Worm (Caenorhabditis elegans): ENCODE results near the gene clec-196.

The clec-196 gene

DNA sequence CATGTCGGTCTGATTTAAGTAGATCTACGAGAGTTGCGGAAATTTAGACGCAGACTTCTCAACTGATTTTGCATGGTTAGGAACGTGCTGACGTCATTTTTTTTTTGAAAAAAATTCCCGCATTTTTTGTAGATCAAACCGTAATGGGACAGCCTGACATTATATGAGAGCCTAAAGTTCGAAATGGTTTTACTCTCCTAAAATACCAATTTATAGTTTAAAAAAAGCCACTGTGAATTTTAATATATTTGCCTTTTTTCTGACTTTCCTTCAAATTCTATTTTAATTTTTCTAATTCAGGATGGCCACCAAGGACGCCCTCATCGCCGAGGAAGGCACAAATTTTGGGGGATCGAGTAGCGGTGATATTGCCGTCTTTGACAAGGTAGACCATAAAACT lies 7.7 kb upstream of the clec-196 start, which contains the start of gene atgp-1:
Gene atgp-1 (plus strand): TSS at position 301 of the 400 bp plus-strand sequence.
- TF ChIP-seq ceh-2 (tag; optimal IDR thresholded peaks at IDR 0.05) (no peak), ceh-48 (tag; optimal IDR thresholded peaks at IDR 0.05) (no peak), nhr-232 (tag; optimal IDR thresholded peaks at IDR 0.05) (no peak), unc-86 (tag; optimal IDR thresholded peaks at IDR 0.05) (no peak)

- TF ChIP-seq pqm-1 (tag; optimal IDR thresholded peaks at IDR 0.05) = no peak
- TF ChIP-seq unc-55 (GFP tag; optimal IDR thresholded peaks at IDR 0.05) = peak; percentile 98
- TF ChIP-seq fkh-6 (tag; optimal IDR thresholded peaks at IDR 0.05) = no peak
These were observed 7.1 kb upstream of the clec-196 start for ce11 chrIV:17269702-17270101.

- no peak for TF ChIP-seq ets-4 (tag; optimal IDR thresholded peaks at IDR 0.05)
- no peak for TF ChIP-seq hlh-30 (tag; optimal IDR thresholded peaks at IDR 0.05; ENCODE audit: insufficient read depth)
These were observed 3.1 kb upstream of the clec-196 start, which contains the start of gene gln-5 for ce11 chrIV:17273602-17274110. TSS of gene gln-5 (minus strand) at chrIV:17273652.

ce11 chrIV:17275281-17275680 lies 1.5 kb upstream of the clec-196 start, which contains the start of gene lhfp-4:
TSS of gene lhfp-4 (plus strand) at chrIV:17275581.
- TF ChIP-seq pax-1 (tag; optimal IDR thresholded peaks at IDR 0.05) (peak; percentile 90), ceh-6 (GFP tag; optimal IDR thresholded peaks at IDR 0.05) (no peak)

ce11 chrIV:17277459-17278173 lies 860 bp downstream of the clec-196 start:
- TF ChIP-seq madf-2 (tag; optimal IDR thresholded peaks at IDR 0.05) (no peak), C08G9.2 (tag; optimal IDR thresholded peaks at IDR 0.05) (no peak), nfya-1 (tag; optimal IDR thresholded peaks at IDR 0.05) (no peak), hlh-15 (tag; optimal IDR thresholded peaks at IDR 0.05) (no peak), elt-2 (tag; optimal IDR thresholded peaks at IDR 0.05) (no peak), unc-55 (GFP tag; optimal IDR thresholded peaks at IDR 0.05) (no peak), pros-1 (tag; optimal IDR thresholded peaks at IDR 0.05) (no peak), tbx-2 (tag; optimal IDR thresholded peaks at IDR 0.05) (no peak), unc-3 (GFP tag; conservative IDR thresholded peaks at IDR 0.05) (no peak), unc-3 (tag; optimal IDR thresholded peaks at IDR 0.05) (no peak), Y22D7AL.16 (tag; optimal IDR thresholded peaks at IDR 0.05) (no peak)

ce11 chrIV:17278363-17278762 lies 1.6 kb downstream of the clec-196 start:
- peak; percentile 98 for TF ChIP-seq unc-42 (tag; optimal IDR thresholded peaks at IDR 0.05)
- peak; percentile 54 for TF ChIP-seq madf-2 (tag; optimal IDR thresholded peaks at IDR 0.05)
- TF ChIP-seq ttx-3 (tag; optimal IDR thresholded peaks at IDR 0.05) = peak; percentile 47
- TF ChIP-seq C38D4.7 (GFP tag; optimal IDR thresholded peaks at IDR 0.05) = peak; percentile 42
- no peak for TF ChIP-seq fkh-6 (tag; optimal IDR thresholded peaks at IDR 0.05)
- peak; percentile 40 for TF ChIP-seq hlh-15 (tag; optimal IDR thresholded peaks at IDR 0.05)
- TF ChIP-seq F13H6.1 (tag; optimal IDR thresholded peaks at IDR 0.05) = peak; percentile 60
- TF ChIP-seq pax-1 (tag; optimal IDR thresholded peaks at IDR 0.05) = peak; percentile 90
- TF ChIP-seq K09A11.1 (tag; optimal IDR thresholded peaks at IDR 0.05; ENCODE audit: insufficient read depth) = peak; percentile 78
- peak; percentile 42 for TF ChIP-seq hlh-8 (tag; optimal IDR thresholded peaks at IDR 0.05)
- TF ChIP-seq elt-4 (tag; optimal IDR thresholded peaks at IDR 0.05) = no peak
- TF ChIP-seq T23F11.4 (GFP tag; optimal IDR thresholded peaks at IDR 0.05) = peak; percentile 73
- peak; percentile 86 for TF ChIP-seq ets-4 (tag; optimal IDR thresholded peaks at IDR 0.05)
- TF ChIP-seq lin-11 (tag; optimal IDR thresholded peaks at IDR 0.05) = peak; percentile 3
- peak; percentile 21 for TF ChIP-seq ceh-6 (GFP tag; optimal IDR thresholded peaks at IDR 0.05)
- TF ChIP-seq ceh-30 (tag; optimal IDR thresholded peaks at IDR 0.05) = peak; percentile 6
- peak; percentile 94 for TF ChIP-seq ceh-14 (tag; optimal IDR thresholded peaks at IDR 0.05)
- peak; percentile 15 for TF ChIP-seq mec-3 (tag; optimal IDR thresholded peaks at IDR 0.05; ENCODE audit: borderline replicate concordance)
- no peak for TF ChIP-seq Y22D7AL.16 (tag; optimal IDR thresholded peaks at IDR 0.05)
- TF ChIP-seq eyg-1 (tag; optimal IDR thresholded peaks at IDR 0.05) = peak; percentile 66
- peak; percentile 60 for TF ChIP-seq gmeb-2 (tag; optimal IDR thresholded peaks at IDR 0.05)
- TF ChIP-seq ceh-18 (tag; optimal IDR thresholded peaks at IDR 0.05) = peak; percentile 99
- TF ChIP-seq ztf-16 (tag; optimal IDR thresholded peaks at IDR 0.05) = peak; percentile 89
- TF ChIP-seq nhr-232 (tag; optimal IDR thresholded peaks at IDR 0.05) = no peak
- TF ChIP-seq ceh-34 (tag; optimal IDR thresholded peaks at IDR 0.05) = peak; percentile 98
- peak; percentile 46 for TF ChIP-seq hlh-30 (tag; optimal IDR thresholded peaks at IDR 0.05; ENCODE audit: insufficient read depth)
- TF ChIP-seq pat-9 (tag; optimal IDR thresholded peaks at IDR 0.05) = peak; percentile 81
- TF ChIP-seq ceh-22 (tag; optimal IDR thresholded peaks at IDR 0.05) = no peak
